Worm (Caenorhabditis elegans) whole organism, mixed stage, embryonic: ENCODE measurements around the gene spex-3.

Experiments
- M03D4.4 ChIP-seq: sonication (generic microtip); optimal IDR thresholded peaks from 2 replicates; lab custom pipeline; 2017; ENCODE audit warnings: mild to moderate bottlenecking, missing genetic modification characterization, missing compliant biosample characterization
- bed-3 ChIP-seq: fragments of 200-800 bp; sonication (Bioruptor generic); optimal IDR thresholded peaks from 3 replicates; lab custom pipeline; 2018; ENCODE audit warnings: mild to moderate bottlenecking, missing genetic modification characterization, moderate library complexity, missing compliant biosample characterization
- ceh-39 ChIP-seq: fragments of 150-350 bp; optimal IDR thresholded peaks from 2 replicates; lab custom pipeline; 2014; ENCODE audit warnings: missing biosample characterization, missing genetic modification characterization
- ceh-43 ChIP-seq: fragments of 200-800 bp; sonication (Bioruptor generic); optimal IDR thresholded peaks from 2 replicates; lab custom pipeline; 2018; ENCODE audit warnings: mild to moderate bottlenecking, missing genetic modification characterization, moderate library complexity, missing compliant biosample characterization
- ceh-83 ChIP-seq: fragments of 200-800 bp; sonication (Bioruptor generic); optimal IDR thresholded peaks from 2 replicates; lab custom pipeline; 2018; ENCODE audit warnings: mild to moderate bottlenecking, missing genetic modification characterization, missing compliant biosample characterization
- cnd-1 ChIP-seq: fragments of 200-800 bp; sonication (Bioruptor generic); optimal IDR thresholded peaks from 2 replicates; lab custom pipeline; 2018; ENCODE audit warnings: mild to moderate bottlenecking, missing genetic modification characterization, missing compliant biosample characterization
- drap-1 ChIP-seq: fragments of 200-800 bp; sonication (Bioruptor generic); optimal IDR thresholded peaks from 3 replicates; lab custom pipeline; 2018; ENCODE audit warnings: mild to moderate bottlenecking, missing genetic modification characterization, missing compliant biosample characterization
- elt-1 ChIP-seq: sonication (generic microtip); optimal IDR thresholded peaks from 2 replicates; lab custom pipeline; 2017; ENCODE audit warnings: missing genetic modification characterization, mild to moderate bottlenecking, missing compliant biosample characterization, antibody characterized with exemption, moderate library complexity, borderline replicate concordance; ENCODE audit not compliant: insufficient read depth
- flh-1 ChIP-seq: fragments of 200-800 bp; sonication (Bioruptor generic); optimal IDR thresholded peaks from 2 replicates; lab custom pipeline; 2018; ENCODE audit warnings: mild to moderate bottlenecking, missing genetic modification characterization, moderate library complexity, missing compliant biosample characterization
- ham-2 ChIP-seq: fragments of 200-800 bp; sonication (Bioruptor generic); optimal IDR thresholded peaks from 2 replicates; lab custom pipeline; 2018; ENCODE audit warnings: mild to moderate bottlenecking, missing genetic modification characterization, missing compliant biosample characterization
- hlh-1 ChIP-seq: fragments of 150-350 bp; optimal IDR thresholded peaks from 2 replicates; lab custom pipeline; 2014; ENCODE audit warnings: missing biosample characterization, missing genetic modification reagents, missing genetic modification characterization
- lin-13 ChIP-seq: fragments of 150-350 bp; optimal IDR thresholded peaks from 2 replicates; lab custom pipeline; 2014; ENCODE audit warnings: missing biosample characterization, missing genetic modification characterization
- lsy-2 ChIP-seq: fragments of 150-350 bp; optimal IDR thresholded peaks from 2 replicates; lab custom pipeline; 2014; ENCODE audit warnings: missing biosample characterization, missing genetic modification characterization
- mab-5 ChIP-seq: fragments of 150-350 bp; optimal IDR thresholded peaks from 2 replicates; lab custom pipeline; 2014; ENCODE audit warnings: missing biosample characterization, missing genetic modification characterization
- mep-1 ChIP-seq: fragments of 150-350 bp; optimal IDR thresholded peaks from 2 replicates; lab custom pipeline; 2017; ENCODE audit warnings: missing biosample characterization, missing genetic modification reagents, missing genetic modification characterization, inconsistent platforms
- mls-2 ChIP-seq: sonication (generic microtip); optimal IDR thresholded peaks from 2 replicates; lab custom pipeline; 2016; ENCODE audit warnings: mild to moderate bottlenecking, missing genetic modification characterization, moderate library complexity, missing compliant biosample characterization
- nhr-12 ChIP-seq: fragments of 150-350 bp; optimal IDR thresholded peaks from 2 replicates; lab custom pipeline; 2014; ENCODE audit warnings: missing biosample characterization, missing genetic modification characterization
- nhr-237 ChIP-seq: fragments of 150-350 bp; optimal IDR thresholded peaks from 2 replicates; lab custom pipeline; 2014; ENCODE audit warnings: missing biosample characterization, missing genetic modification characterization
- nhr-28 ChIP-seq: fragments of 150-350 bp; optimal IDR thresholded peaks from 2 replicates; lab custom pipeline; 2014; ENCODE audit warnings: missing biosample characterization, missing genetic modification characterization
- nhr-76 ChIP-seq: sonication (generic microtip); optimal IDR thresholded peaks from 2 replicates; lab custom pipeline; 2017; ENCODE audit warnings: missing biosample characterization, missing genetic modification characterization
- pha-4 ChIP-seq: fragments of 150-350 bp; optimal IDR thresholded peaks from 2 replicates; lab custom pipeline; 2018; ENCODE audit warnings: missing biosample characterization, missing genetic modification reagents, missing genetic modification characterization
- sem-2 ChIP-seq: fragments of 200-800 bp; sonication (Bioruptor generic); optimal IDR thresholded peaks from 2 replicates; lab custom pipeline; 2018; ENCODE audit warnings: mild to moderate bottlenecking, missing genetic modification characterization, missing compliant biosample characterization
- snpc-4 ChIP-seq: fragments of 150-350 bp; optimal IDR thresholded peaks from 2 replicates; lab custom pipeline; 2014; ENCODE audit warnings: missing biosample characterization, missing genetic modification characterization
- sptf-1 ChIP-seq: sonication (generic microtip); optimal IDR thresholded peaks from 2 replicates; lab custom pipeline; 2017; ENCODE audit warnings: mild to moderate bottlenecking, missing genetic modification characterization, moderate library complexity, missing compliant biosample characterization
- unc-120 ChIP-seq: sonication (generic microtip); optimal IDR thresholded peaks from 2 replicates; lab custom pipeline; 2017; ENCODE audit warnings: missing genetic modification characterization, missing compliant biosample characterization; ENCODE audit not compliant: poor library complexity, severe bottlenecking
- unc-39 ChIP-seq: fragments of 150-350 bp; optimal IDR thresholded peaks from 2 replicates; lab custom pipeline; 2014; ENCODE audit warnings: missing biosample characterization, missing genetic modification characterization
- unc-62 ChIP-seq: fragments of 150-350 bp; optimal IDR thresholded peaks from 2 replicates; lab custom pipeline; 2014; ENCODE audit warnings: missing biosample characterization, missing genetic modification reagents, missing genetic modification characterization
- zip-8 ChIP-seq: fragments of 150-350 bp; optimal IDR thresholded peaks from 2 replicates; lab custom pipeline; 2014; ENCODE audit warnings: missing biosample characterization, missing genetic modification characterization
- ztf-11 ChIP-seq: fragments of 150-350 bp; optimal IDR thresholded peaks from 2 replicates; lab custom pipeline; 2014; ENCODE audit warnings: missing biosample characterization, missing genetic modification characterization

spex-3 gene

DNA sequence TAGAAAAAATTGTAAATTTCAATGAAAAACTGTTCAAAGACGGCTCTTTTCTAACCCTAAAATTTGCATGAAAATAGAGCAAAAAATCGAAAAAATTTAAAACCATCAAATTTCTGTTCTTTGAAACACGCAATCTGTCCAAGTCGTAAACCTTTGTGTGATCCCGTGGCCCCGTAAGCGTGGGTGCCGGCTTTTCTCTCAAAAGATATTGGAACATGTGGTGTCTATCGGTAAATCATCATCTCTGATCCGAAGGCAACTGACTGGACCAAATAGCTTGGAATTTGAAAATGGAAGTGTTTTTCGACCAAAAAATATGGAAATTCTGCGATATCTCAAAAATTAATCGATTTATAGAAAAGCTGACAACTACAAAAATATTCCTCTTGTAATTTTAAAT is 23.6 kb downstream of the spex-3 start:
- TF ChIP-seq unc-120 (tag; lab: Kevin White, UChicago) = peak; percentile 27
- peak; percentile 47 for TF ChIP-seq hlh-1 (tag; lab: Kevin White, UChicago)
- no peak for TF ChIP-seq ztf-11 (tag; lab: Kevin White, UChicago)

DNA sequence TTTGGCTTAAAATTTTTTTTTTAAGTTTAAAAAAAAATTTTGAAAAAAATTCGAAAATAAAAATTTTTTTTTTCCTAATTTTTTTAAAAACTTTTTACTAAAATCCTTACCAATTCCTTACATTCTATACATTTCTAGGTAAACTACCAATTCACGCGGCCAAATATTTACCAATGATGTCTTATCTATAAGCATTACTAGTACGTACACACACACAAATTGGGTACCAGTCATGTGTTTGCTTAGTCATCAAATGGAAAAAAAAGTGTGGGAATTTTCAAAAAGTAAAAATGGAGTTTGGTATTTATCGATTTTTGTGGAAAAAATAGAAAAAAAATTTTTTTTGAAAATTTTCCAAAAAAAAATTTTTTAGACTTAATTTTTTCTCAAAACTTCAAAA is 25.6 kb downstream of the spex-3 start, which contains the start of gene Y22D7AR.6:
TSS of gene Y22D7AR.6 (minus strand) at position 134 of the 400 bp plus-strand sequence.
- TF ChIP-seq snpc-4 (tag; lab: Kevin White, UChicago) (no peak), elt-1 (tag; lab: Kevin White, UChicago) (no peak), nhr-28 (tag; lab: Kevin White, UChicago) (no peak), flh-1 (GFP tag; lab: Kevin White, UChicago) (no peak), pha-4 (tag; lab: Kevin White, UChicago) (no peak), unc-39 (tag; lab: Kevin White, UChicago) (no peak), hlh-1 (tag; lab: Kevin White, UChicago) (no peak), unc-120 (tag; lab: Kevin White, UChicago) (no peak), ztf-11 (tag; lab: Kevin White, UChicago) (no peak), sem-2 (no peak), nhr-237 (tag; lab: Kevin White, UChicago) (no peak), ceh-39 (tag; lab: Kevin White, UChicago) (no peak), mls-2 (tag; lab: Kevin White, UChicago) (no peak)

- TF ChIP-seq hlh-1 (tag; lab: Kevin White, UChicago) (no peak), ceh-83 (GFP tag; lab: Kevin White, UChicago) (no peak), unc-39 (tag; lab: Kevin White, UChicago) (no peak), ham-2 (GFP tag; lab: Kevin White, UChicago) (no peak), sem-2 (no peak), snpc-4 (tag; lab: Kevin White, UChicago) (no peak), nhr-237 (tag; lab: Kevin White, UChicago) (no peak), nhr-28 (tag; lab: Kevin White, UChicago) (no peak), elt-1 (tag; lab: Kevin White, UChicago) (no peak), mls-2 (tag; lab: Kevin White, UChicago) (no peak), nhr-12 (tag; lab: Kevin White, UChicago) (no peak)
These were observed 27.5 kb downstream of the spex-3 start for ce11 chrIII:1674760-1675159.

- TF ChIP-seq cnd-1 = no peak
- TF ChIP-seq bed-3 (GFP tag; lab: Kevin White, UChicago) = no peak
- TF ChIP-seq nhr-12 (tag; lab: Kevin White, UChicago) = no peak
- TF ChIP-seq ceh-39 (tag; lab: Kevin White, UChicago) = no peak
- TF ChIP-seq flh-1 (GFP tag; lab: Kevin White, UChicago) = no peak
- no peak for TF ChIP-seq mls-2 (tag; lab: Kevin White, UChicago)
- no peak for TF ChIP-seq nhr-237 (tag; lab: Kevin White, UChicago)
- no peak for TF ChIP-seq mab-5 (tag; lab: Kevin White, UChicago)
- no peak for TF ChIP-seq unc-120 (tag; lab: Kevin White, UChicago)
- no peak for TF ChIP-seq ceh-43 (GFP tag; lab: Kevin White, UChicago)
- TF ChIP-seq zip-8 = no peak
- TF ChIP-seq unc-62 = no peak
- TF ChIP-seq sptf-1 = no peak
- no peak for TF ChIP-seq nhr-76 (tag; lab: Kevin White, UChicago)
- TF ChIP-seq mep-1 (tag; lab: Kevin White, UChicago) = no peak
These were observed 28.9 kb downstream of the spex-3 start for ce11 chrIII:1673320-1673719.

DNA sequence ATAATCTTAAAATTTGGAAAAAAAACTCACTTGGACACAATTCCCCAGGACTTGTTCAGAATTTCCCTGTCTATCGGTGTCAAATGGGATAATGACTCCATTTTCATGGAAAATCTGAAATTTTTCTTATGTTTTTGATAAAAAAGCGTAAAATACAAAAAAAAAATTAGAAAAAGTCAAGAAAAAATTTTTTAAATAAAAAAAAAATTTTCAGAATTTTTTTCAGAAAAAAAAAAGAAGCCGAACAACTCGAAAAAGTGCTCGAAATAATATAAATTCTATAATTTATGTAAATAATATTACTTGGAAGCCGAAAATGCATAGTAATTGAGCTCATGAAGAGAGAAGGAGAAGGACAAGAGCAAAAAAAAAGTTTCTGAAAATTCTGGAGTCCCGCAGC is 33.7 kb downstream of the spex-3 start, which contains the start of gene glb-30:
TSS of gene glb-30 (minus strand) at position 101 of the 400 bp plus-strand sequence.
- no peak for TF ChIP-seq lin-13
- TF ChIP-seq lsy-2 (tag; lab: Kevin White, UChicago) = no peak

ce11 chrIII:1666893-1667292 is 35.3 kb downstream of the spex-3 start:
- TF ChIP-seq lsy-2 (tag; lab: Kevin White, UChicago) = no peak
- no peak for TF ChIP-seq mep-1 (tag; lab: Kevin White, UChicago)
- TF ChIP-seq unc-120 (tag; lab: Kevin White, UChicago) = no peak
- no peak for TF ChIP-seq ceh-43 (GFP tag; lab: Kevin White, UChicago)
- TF ChIP-seq unc-39 (tag; lab: Kevin White, UChicago) = no peak
- no peak for TF ChIP-seq nhr-237 (tag; lab: Kevin White, UChicago)
- TF ChIP-seq M03D4.4 (tag; lab: Kevin White, UChicago) = no peak
- TF ChIP-seq nhr-12 (tag; lab: Kevin White, UChicago) = no peak
- no peak for TF ChIP-seq ham-2 (GFP tag; lab: Kevin White, UChicago)
- no peak for TF ChIP-seq lin-13
- TF ChIP-seq drap-1 = no peak
- no peak for TF ChIP-seq unc-62
